Fruit fly (Drosophila melanogaster) whole organism, embryonic: ENCODE results near the gene CG43203.

Experiments
- Abd-B ChIP-seq: fragments of 200-800 bp; sonication (Bioruptor generic); optimal IDR thresholded peaks from 2 replicates; lab custom pipeline; 2018; ENCODE audit warnings: missing biosample characterization, mild to moderate bottlenecking, missing genetic modification characterization, moderate library complexity
- Atf3 ChIP-seq: fragments of 200-800 bp; sonication (Bioruptor generic); optimal IDR thresholded peaks from 3 replicates; lab custom pipeline; 2016; ENCODE audit warnings: missing biosample characterization, missing genetic modification characterization
- Blimp-1 ChIP-seq: fragments of 200-800 bp; sonication (Bioruptor generic); optimal IDR thresholded peaks from 3 replicates; lab custom pipeline; 2018; ENCODE audit warnings: missing biosample characterization, missing genetic modification characterization, mild to moderate bottlenecking, moderate library complexity, missing genetic modification reagents
- CG10959 ChIP-seq: fragments of 200-800 bp; sonication (Bioruptor generic); IDR thresholded peaks from 2 replicates; pipeline ENCODE4 v1.3.6; 2022; ENCODE audit warnings: missing biosample characterization, missing genetic modification characterization
- CG10979 ChIP-seq: fragments of 200-800 bp; sonication (Bioruptor generic); optimal IDR thresholded peaks from 2 replicates; lab custom pipeline; 2018; ENCODE audit warnings: missing biosample characterization, mild to moderate bottlenecking, missing genetic modification characterization, moderate library complexity
- CG11247 ChIP-seq: fragments of 200-800 bp; sonication (Bioruptor generic); IDR thresholded peaks from 2 replicates; pipeline ENCODE4 v1.3.6; 2022; ENCODE audit warnings: missing biosample characterization, missing genetic modification characterization
- CG13775 ChIP-seq: fragments of 200-800 bp; sonication (Bioruptor generic); optimal IDR thresholded peaks from 3 replicates; lab custom pipeline; 2017; ENCODE audit warnings: missing biosample characterization, mild to moderate bottlenecking, missing genetic modification characterization
- CG14050 ChIP-seq: fragments of 200-800 bp; sonication (Bioruptor generic); IDR thresholded peaks from 3 replicates; pipeline ENCODE4 v1.3.6; 2022; ENCODE audit warnings: missing biosample characterization, missing genetic modification characterization
- CG16815 ChIP-seq: fragments of 200-800 bp; sonication (Bioruptor generic); optimal IDR thresholded peaks from 3 replicates; lab custom pipeline; 2017; ENCODE audit warnings: missing biosample characterization, mild to moderate bottlenecking, missing genetic modification characterization
- CG17361 ChIP-seq: fragments of 200-800 bp; sonication (Bioruptor generic); IDR thresholded peaks from 3 replicates; pipeline ENCODE4 v1.3.6; 2022; ENCODE audit warnings: missing biosample characterization, missing genetic modification characterization
- CG17612 ChIP-seq: fragments of 200-800 bp; sonication (Bioruptor generic); IDR thresholded peaks from 2 replicates; pipeline ENCODE4 v1.3.6; 2022; ENCODE audit warnings: missing biosample characterization, missing genetic modification characterization
- CG17802 ChIP-seq: fragments of 200-800 bp; sonication (Bioruptor generic); optimal IDR thresholded peaks from 2 replicates; lab custom pipeline; 2018; ENCODE audit warnings: missing biosample characterization, mild to moderate bottlenecking, missing genetic modification characterization, moderate library complexity
- CG18262 ChIP-seq: fragments of 200-800 bp; optimal IDR thresholded peaks from 3 replicates; lab custom pipeline; 2019; ENCODE audit warnings: missing biosample characterization, mild to moderate bottlenecking, missing genetic modification characterization, moderate library complexity
- CG2712 ChIP-seq: fragments of 200-800 bp; optimal IDR thresholded peaks from 3 replicates; lab custom pipeline; 2019; ENCODE audit warnings: missing biosample characterization, mild to moderate bottlenecking, missing genetic modification characterization, moderate library complexity
- CG31441 ChIP-seq: fragments of 200-800 bp; sonication (Bioruptor generic); IDR thresholded peaks from 2 replicates; pipeline ENCODE4 v1.3.6; 2022; ENCODE audit warnings: missing biosample characterization, missing genetic modification characterization
- CG32532 ChIP-seq: fragments of 200-800 bp; sonication (Bioruptor generic); IDR thresholded peaks from 2 replicates; pipeline ENCODE4 v1.3.6; 2022; ENCODE audit warnings: missing biosample characterization, missing genetic modification characterization
- CG6654 ChIP-seq: fragments of 200-800 bp; sonication (Bioruptor generic); optimal IDR thresholded peaks from 2 replicates; lab custom pipeline; 2017; ENCODE audit warnings: missing biosample characterization, mild to moderate bottlenecking, missing genetic modification characterization
- CG7839 ChIP-seq: fragments of 200-800 bp; sonication (Bioruptor generic); optimal IDR thresholded peaks from 3 replicates; lab custom pipeline; 2018; ENCODE audit warnings: missing biosample characterization, mild to moderate bottlenecking, missing genetic modification characterization, moderate library complexity
- CG9876 ChIP-seq: fragments of 200-800 bp; sonication (Bioruptor generic); optimal IDR thresholded peaks from 2 replicates; lab custom pipeline; 2016; ENCODE audit warnings: missing biosample characterization, missing genetic modification characterization
- CoRest ChIP-seq: fragments of 200-800 bp; sonication (Bioruptor generic); optimal IDR thresholded peaks from 3 replicates; lab custom pipeline; 2018; ENCODE audit warnings: missing biosample characterization, mild to moderate bottlenecking, missing genetic modification characterization, moderate library complexity
- D19A ChIP-seq: fragments of 200-800 bp; optimal IDR thresholded peaks from 3 replicates; lab custom pipeline; 2019; ENCODE audit warnings: missing biosample characterization, mild to moderate bottlenecking, missing genetic modification characterization, moderate library complexity
- Eip74EF ChIP-seq, 2 experiments: fragments of 200-800 bp in 1 of 2; fragments of >200 bp in 1 of 2; sonication (Bioruptor generic) in 1 of 2; optimal IDR thresholded peaks; 2 replicates each; lab custom pipeline; 2017 to 2019; ENCODE audit warnings: missing biosample characterization in 2 of 2, missing genetic modification characterization in 2 of 2, mild to moderate bottlenecking in 1 of 2, moderate library complexity in 1 of 2
- HHEX ChIP-seq: fragments of 200-800 bp; sonication (Bioruptor generic); optimal IDR thresholded peaks from 3 replicates; lab custom pipeline; 2017; ENCODE audit warnings: missing biosample characterization, mild to moderate bottlenecking, missing genetic modification characterization, missing genetic modification reagents
- Hmx ChIP-seq: fragments of 200-800 bp; sonication (Bioruptor generic); optimal IDR thresholded peaks from 2 replicates; lab custom pipeline; 2016; ENCODE audit warnings: missing biosample characterization, missing genetic modification characterization
- Lim3 ChIP-seq: fragments of 200-800 bp; sonication (Bioruptor generic); IDR thresholded peaks from 2 replicates; pipeline ENCODE4 v1.3.6; 2022; ENCODE audit warnings: missing biosample characterization, missing genetic modification characterization
- Sox102F ChIP-seq: fragments of 200-800 bp; sonication (Bioruptor generic); optimal IDR thresholded peaks from 2 replicates; lab custom pipeline; 2018; ENCODE audit warnings: missing biosample characterization, mild to moderate bottlenecking, missing genetic modification characterization, moderate library complexity
- Xrp1 ChIP-seq: fragments of 200-800 bp; sonication (Bioruptor generic); IDR thresholded peaks from 2 replicates; pipeline ENCODE4 v1.3.6; 2022; ENCODE audit warnings: missing biosample characterization, missing genetic modification characterization
- bcd ChIP-seq: fragments of 200-800 bp; sonication (Bioruptor generic); optimal IDR thresholded peaks from 2 replicates; lab custom pipeline; 2017; ENCODE audit warnings: missing biosample characterization, mild to moderate bottlenecking, missing genetic modification characterization
- br ChIP-seq: fragments of >200 bp; optimal IDR thresholded peaks from 2 replicates; lab custom pipeline; 2017
- bsh ChIP-seq, 2 experiments: fragments of 200-800 bp; sonication (Bioruptor generic); optimal IDR thresholded peaks; 2 replicates each; lab custom pipeline; 2017 to 2018; ENCODE audit warnings: mild to moderate bottlenecking in 2 of 2, missing biosample characterization in 2 of 2, missing genetic modification characterization in 2 of 2, moderate library complexity in 1 of 2
- cad ChIP-seq: fragments of >200 bp; optimal IDR thresholded peaks from 2 replicates; lab custom pipeline; 2017; ENCODE audit warnings: missing biosample characterization, missing genetic modification characterization
- chn ChIP-seq: fragments of 200-800 bp; sonication (Bioruptor generic); optimal IDR thresholded peaks from 2 replicates; lab custom pipeline; 2016; ENCODE audit warnings: missing biosample characterization, missing genetic modification characterization
- dmrt11E ChIP-seq: fragments of 200-800 bp; sonication (Bioruptor generic); optimal IDR thresholded peaks from 3 replicates; lab custom pipeline; 2018; ENCODE audit warnings: missing biosample characterization, mild to moderate bottlenecking, missing genetic modification characterization, moderate library complexity
- gem ChIP-seq: fragments of 200-800 bp; sonication (Bioruptor generic); optimal IDR thresholded peaks from 2 replicates; lab custom pipeline; 2019; ENCODE audit warnings: missing biosample characterization, mild to moderate bottlenecking, missing genetic modification characterization, moderate library complexity
- grau ChIP-seq: fragments of 200-800 bp; optimal IDR thresholded peaks from 3 replicates; lab custom pipeline; 2019; ENCODE audit warnings: missing biosample characterization, mild to moderate bottlenecking, missing genetic modification characterization, moderate library complexity
- h ChIP-seq: fragments of >200 bp; optimal IDR thresholded peaks from 2 replicates; lab custom pipeline; 2017
- jumu ChIP-seq: fragments of 200-800 bp; sonication (Bioruptor generic); optimal IDR thresholded peaks from 3 replicates; lab custom pipeline; 2016; ENCODE audit warnings: missing biosample characterization, missing genetic modification characterization
- lola ChIP-seq, 3 experiments: fragments of >200 bp in 2 of 3; fragments of 200-800 bp in 1 of 3; sonication (Bioruptor generic) in 1 of 3; optimal IDR thresholded peaks; 2 replicates each; lab custom pipeline; 2017 to 2019; ENCODE audit warnings: missing biosample characterization in 3 of 3, missing genetic modification characterization in 3 of 3, mild to moderate bottlenecking in 1 of 3, moderate library complexity in 1 of 3
- nmo ChIP-seq: fragments of 200-800 bp; sonication (Bioruptor generic); optimal IDR thresholded peaks from 2 replicates; lab custom pipeline; 2018; ENCODE audit warnings: missing biosample characterization, mild to moderate bottlenecking, missing genetic modification characterization, moderate library complexity
- pan ChIP-seq, 4 experiments: fragments of >200 bp in 3 of 4; fragments of 200-800 bp in 1 of 4; sonication (Bioruptor generic) in 1 of 4; optimal IDR thresholded peaks in 3 of 4; IDR thresholded peaks in 1 of 4; 2 replicates each; pipeline versions ENCODE4 v1.3.6 to Lab custom; 2017 to 2022; ENCODE audit warnings: missing biosample characterization in 2 of 4, missing genetic modification characterization in 2 of 4, mixed read lengths in 1 of 4
- pita ChIP-seq: fragments of 200-800 bp; sonication (Bioruptor generic); optimal IDR thresholded peaks from 2 replicates; lab custom pipeline; 2017; ENCODE audit warnings: missing biosample characterization, mild to moderate bottlenecking, missing genetic modification characterization
- ranshi ChIP-seq: fragments of 200-800 bp; sonication (Bioruptor generic); IDR thresholded peaks from 2 replicates; pipeline ENCODE4 v1.3.6; 2022; ENCODE audit warnings: missing biosample characterization, missing genetic modification characterization
- row ChIP-seq: fragments of 200-800 bp; sonication (Bioruptor generic); IDR thresholded peaks from 3 replicates; pipeline ENCODE4 v1.3.6; 2022; ENCODE audit warnings: missing biosample characterization, missing genetic modification characterization
- schlank ChIP-seq: fragments of 200-800 bp; sonication (Bioruptor generic); optimal IDR thresholded peaks from 2 replicates; lab custom pipeline; 2018; ENCODE audit warnings: missing biosample characterization, mild to moderate bottlenecking, missing genetic modification characterization
- so ChIP-seq: fragments of 200-800 bp; sonication (Bioruptor generic); IDR thresholded peaks from 3 replicates; pipeline ENCODE4 v1.3.6; 2022; ENCODE audit warnings: missing biosample characterization, missing genetic modification characterization
- stwl ChIP-seq: fragments of 200-800 bp; sonication (Bioruptor generic); optimal IDR thresholded peaks from 3 replicates; lab custom pipeline; 2018; ENCODE audit warnings: missing biosample characterization, mild to moderate bottlenecking, missing genetic modification characterization, moderate library complexity
- twi ChIP-seq: fragments of 200-800 bp; optimal IDR thresholded peaks from 2 replicates; lab custom pipeline; 2019; ENCODE audit warnings: missing biosample characterization, mild to moderate bottlenecking, missing genetic modification characterization, moderate library complexity
- unc-4 ChIP-seq: fragments of 200-800 bp; sonication (Bioruptor generic); IDR thresholded peaks from 2 replicates; pipeline ENCODE4 v1.3.6; 2022; ENCODE audit warnings: missing biosample characterization, missing genetic modification characterization; ENCODE audit not compliant: partially characterized antibody

CG43203 gene

DNA sequence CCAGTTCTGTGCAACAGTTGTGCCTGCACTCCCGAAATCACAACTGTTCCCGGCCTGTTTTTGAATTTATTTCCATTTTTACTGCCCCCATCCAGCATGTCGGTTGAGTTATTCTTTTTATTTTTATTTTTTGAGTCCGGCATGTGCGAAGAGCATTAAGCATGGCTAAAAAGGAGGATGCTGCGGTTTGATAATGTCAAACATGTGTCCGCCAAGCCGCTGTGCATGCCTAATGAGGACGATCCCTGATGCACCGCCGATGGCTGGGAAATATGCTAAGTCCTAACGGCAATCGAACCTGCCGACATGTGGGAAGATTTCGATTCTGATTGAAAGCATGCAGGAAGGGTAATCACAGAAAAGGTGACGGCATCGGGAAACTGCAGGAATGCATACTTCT is 7.3 kb upstream of the CG43203 start:
- TF ChIP-seq row (GFP tag; lab: Robert Waterston, UW) (no peak), twi (peak; percentile 97)

DNA sequence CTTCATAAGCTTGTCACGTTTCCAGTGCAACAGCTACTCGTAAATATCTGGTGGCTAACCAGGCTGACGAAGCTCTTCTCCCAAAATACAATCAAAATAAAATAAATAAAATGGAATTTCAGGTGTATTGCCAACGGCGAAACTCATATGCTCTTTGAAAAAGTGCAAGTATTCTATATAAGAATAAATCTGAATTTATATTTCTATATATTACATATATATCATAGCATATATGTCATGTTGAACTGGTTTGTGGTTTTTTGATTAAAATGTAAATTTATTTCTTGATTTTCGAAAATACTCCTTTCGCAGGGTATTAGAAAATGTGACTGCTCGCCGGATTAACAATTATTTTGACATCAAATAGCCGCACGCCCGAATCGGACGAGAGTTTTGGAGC is 6.2 kb upstream of the CG43203 start:
- TF ChIP-seq gem (tag; lab: Kevin White, UChicago) (peak; percentile 36), CG11247 (GFP tag; lab: Robert Waterston, UW) (no peak), Xrp1 (GFP tag; lab: Robert Waterston, UW) (peak; percentile 29; the same call in 1 of the 2 replicates), CG7839 (tag; lab: Kevin White, UChicago) (peak; percentile 18), D19A (tag; lab: Kevin White, UChicago) (peak; percentile 87), Blimp-1 (peak; percentile 7), CG17612 (GFP tag; lab: Robert Waterston, UW) (no peak), CG2712 (peak; percentile 34), CG17361 (GFP tag; lab: Robert Waterston, UW) (0 out of 3 replicates have a peak, but pooled peaks have one; percentile 26), bsh (GFP tag; optimal IDR thresholded peaks at IDR 0.05; lab: Kevin White, UChicago) (peak in 1 of 2 experiments; percentile 34), lola (GFP tag; optimal IDR thresholded peaks at IDR 0.05; lab: Kevin White, UChicago) (peak in 1 of 3 experiments; percentile 15), Sox102F (GFP tag; lab: Kevin White, UChicago) (peak; percentile 14), CoRest (tag; lab: Kevin White, UChicago) (peak; percentile 0), ranshi (GFP tag; lab: Robert Waterston, UW) (0 out of 2 replicates have a peak, but pooled peaks have one; percentile 13), nmo (GFP tag; lab: Kevin White, UChicago) (peak; percentile 30), stwl (no peak), CG31441 (GFP tag; lab: Robert Waterston, UW) (0 out of 2 replicates have a peak, but pooled peaks have one; percentile 13), Abd-B (GFP tag; lab: Kevin White, UChicago) (peak; percentile 9), dmrt11E (tag; lab: Kevin White, UChicago) (peak; percentile 4), grau (peak; percentile 28), CG18262 (tag; lab: Kevin White, UChicago) (peak; percentile 42), CG10979 (tag; lab: Kevin White, UChicago) (peak; percentile 9), chn (no peak), CG6654 (no peak)

DNA sequence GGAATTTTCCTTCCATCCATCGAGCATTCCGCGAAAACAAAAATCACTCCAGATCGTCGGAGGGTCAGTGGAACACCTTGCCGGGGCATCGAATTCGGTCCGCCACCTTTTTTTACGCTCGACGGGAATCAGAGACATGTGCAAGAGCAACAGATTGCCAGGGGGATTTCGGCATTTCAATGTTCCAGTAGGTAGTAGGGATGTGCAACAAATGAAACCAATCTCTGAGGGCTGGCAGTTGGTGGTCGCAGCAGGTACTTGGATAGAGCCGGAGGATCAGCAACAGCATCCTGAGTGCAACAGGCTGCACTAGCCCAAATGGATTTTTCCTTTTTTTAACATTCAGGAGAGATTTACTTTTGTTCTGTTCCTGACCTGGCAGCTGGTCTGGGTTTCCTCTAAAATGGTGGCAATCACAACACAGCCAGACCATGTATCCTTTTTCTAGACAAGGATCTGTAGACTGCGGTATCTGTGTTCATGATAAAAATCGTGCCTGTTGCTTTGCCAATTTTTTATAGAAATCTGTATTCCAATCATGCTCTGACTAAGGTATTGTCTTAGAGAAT is 3.4 kb upstream of the CG43203 start:
- no peak for TF ChIP-seq schlank
- TF ChIP-seq so (GFP tag; lab: Robert Waterston, UW) = no peak
- TF ChIP-seq jumu (GFP tag; lab: Kevin White, UChicago) = no peak
- peak; percentile 97 for TF ChIP-seq twi
- no peak for TF ChIP-seq pan (optimal IDR thresholded peaks at IDR 0.05; lab: Kevin White, UChicago)
- TF ChIP-seq pan (GFP tag; optimal IDR thresholded peaks at IDR 0.05 in 1 of 2, IDR thresholded peaks at IDR 0.05 in 1 of 2) = no peak
- TF ChIP-seq Hmx (GFP tag; lab: Kevin White, UChicago) = no peak
- no peak for TF ChIP-seq CG9876 (GFP tag; lab: Kevin White, UChicago)
- no peak for TF ChIP-seq Atf3 (GFP tag; lab: Kevin White, UChicago)
- TF ChIP-seq Eip74EF (GFP tag; optimal IDR thresholded peaks at IDR 0.05; lab: Kevin White, UChicago) = no peak
- TF ChIP-seq pita (GFP tag; lab: Kevin White, UChicago) = no peak
- no peak for TF ChIP-seq CG32532
- TF ChIP-seq h (lab: Kevin White, UChicago) = no peak
- no peak for TF ChIP-seq CG17802 (tag; lab: Kevin White, UChicago)
- TF ChIP-seq CG10959 (GFP tag; lab: Robert Waterston, UW) = no peak
- no peak for TF ChIP-seq CG16815
- no peak for TF ChIP-seq bcd
- no peak for TF ChIP-seq CG14050 (GFP tag; lab: Robert Waterston, UW)
- no peak for TF ChIP-seq CG13775
- TF ChIP-seq Lim3 = no peak
- no peak for TF ChIP-seq unc-4
- TF ChIP-seq cad (GFP tag; lab: Kevin White, UChicago) = peak; percentile 67
- TF ChIP-seq br (lab: Kevin White, UChicago) = no peak
- TF ChIP-seq HHEX (GFP tag; lab: Kevin White, UChicago) = no peak
